Worm (Caenorhabditis elegans): ENCODE results near the gene clec-45.

clec-45 gene

ce11 chrV:7637801-7638200 lies at the start of gene clec-45:
TSS of gene clec-45 (plus strand) at chrV:7638101.
- TF ChIP-seq mef-2 (tag; optimal IDR thresholded peaks at IDR 0.05): no peak
- TF ChIP-seq nhr-47 (tag; optimal IDR thresholded peaks at IDR 0.05): no peak
- TF ChIP-seq ces-1 (GFP tag; optimal IDR thresholded peaks at IDR 0.05): no peak
- no peak for TF ChIP-seq lin-13 (GFP tag; optimal IDR thresholded peaks at IDR 0.05)
- no peak for TF ChIP-seq lin-14 (GFP tag; optimal IDR thresholded peaks at IDR 0.05)
- no peak for TF ChIP-seq rnt-1 (tag; optimal IDR thresholded peaks at IDR 0.05)
- TF ChIP-seq C16A3.4 (tag; optimal IDR thresholded peaks at IDR 0.05): no peak
- TF ChIP-seq ceh-63 (GFP tag; optimal IDR thresholded peaks at IDR 0.05): no peak
- no peak for TF ChIP-seq ama-1 (optimal IDR thresholded peaks at IDR 0.05)
- no peak for TF ChIP-seq sox-4 (tag; optimal IDR thresholded peaks at IDR 0.05)
- TF ChIP-seq mdl-1 (tag; optimal IDR thresholded peaks at IDR 0.05): no peak
- TF ChIP-seq sup-37 (GFP tag; optimal IDR thresholded peaks at IDR 0.05): no peak
- no peak for TF ChIP-seq alr-1 (tag; optimal IDR thresholded peaks at IDR 0.05; ENCODE audit: borderline replicate concordance)
- TF ChIP-seq nhr-85 (tag): no peak
- TF ChIP-seq zip-4 (GFP tag; optimal IDR thresholded peaks at IDR 0.05): no peak
- TF ChIP-seq hlh-4 (tag; optimal IDR thresholded peaks at IDR 0.05): no peak
- no peak for TF ChIP-seq ceh-8 (GFP tag; optimal IDR thresholded peaks at IDR 0.05)
- TF ChIP-seq lin-39 (tag; optimal IDR thresholded peaks at IDR 0.05): no peak
- no peak for TF ChIP-seq lin-15B (tag; optimal IDR thresholded peaks at IDR 0.05)

ce11 chrV:7590454-7590853 lies 47.4 kb upstream of the clec-45 start, which contains the start of gene C50E3.6:
TSS of gene C50E3.6 (minus strand) at chrV:7590554.
- peak; percentile 7 for TF ChIP-seq lin-14 (GFP tag; optimal IDR thresholded peaks at IDR 0.05)
- TF ChIP-seq elt-2 (tag; optimal IDR thresholded peaks at IDR 0.05): no peak
- TF ChIP-seq fkh-10 (GFP tag; optimal IDR thresholded peaks at IDR 0.05): peak; percentile 49
- no peak for TF ChIP-seq mep-1 (tag; optimal IDR thresholded peaks at IDR 0.05)
- TF ChIP-seq sox-4 (tag; optimal IDR thresholded peaks at IDR 0.05): no peak

ce11 chrV:7595132-7595531 lies 42.8 kb upstream of the clec-45 start:
- TF ChIP-seq ceh-8 (GFP tag; optimal IDR thresholded peaks at IDR 0.05): no peak
- no peak for TF ChIP-seq fos-1 (tag; optimal IDR thresholded peaks at IDR 0.05)
- no peak for TF ChIP-seq lin-35 (GFP tag; optimal IDR thresholded peaks at IDR 0.05)
- no peak for TF ChIP-seq ets-5 (GFP tag; IDR thresholded peaks at IDR 0.05)
- no peak for TF ChIP-seq Y116A8C.19 (tag; optimal IDR thresholded peaks at IDR 0.05; ENCODE audit: borderline replicate concordance)
- TF ChIP-seq aly-2 (tag; optimal IDR thresholded peaks at IDR 0.05): no peak
- no peak for TF ChIP-seq efl-1 (optimal IDR thresholded peaks at IDR 0.05)
- TF ChIP-seq efl-1 (GFP tag; optimal IDR thresholded peaks at IDR 0.05 in 1 of 2): no peak
- no peak for TF ChIP-seq fkh-4 (tag; optimal IDR thresholded peaks at IDR 0.05; ENCODE audit: borderline replicate concordance)
- TF ChIP-seq egl-27 (tag; optimal IDR thresholded peaks at IDR 0.05): no peak
- no peak for TF ChIP-seq dpl-1 (GFP tag; optimal IDR thresholded peaks at IDR 0.05)
- no peak for TF ChIP-seq nhr-11 (tag; optimal IDR thresholded peaks at IDR 0.05)
- TF ChIP-seq grh-1 (GFP tag; IDR thresholded peaks at IDR 0.05): no peak
- no peak for TF ChIP-seq ceh-90 (tag; optimal IDR thresholded peaks at IDR 0.05)
- no peak for TF ChIP-seq nhr-84 (tag; optimal IDR thresholded peaks at IDR 0.05)
- TF ChIP-seq pag-3 (tag; optimal IDR thresholded peaks at IDR 0.05; ENCODE audit: borderline replicate concordance, insufficient read depth): no peak
- TF ChIP-seq ama-1 (optimal IDR thresholded peaks at IDR 0.05): no peak
- TF ChIP-seq zip-4 (GFP tag; optimal IDR thresholded peaks at IDR 0.05): no peak
- TF ChIP-seq aha-1 (tag; optimal IDR thresholded peaks at IDR 0.05): no peak
- TF ChIP-seq nhr-76 (tag; optimal IDR thresholded peaks at IDR 0.05): no peak
- TF ChIP-seq ces-1 (GFP tag; optimal IDR thresholded peaks at IDR 0.05): no peak

ce11 chrV:7598269-7598668 lies 39.6 kb upstream of the clec-45 start, which contains the start of gene C50E3.7:
TSS of gene C50E3.7 (minus strand) at chrV:7598369.
- TF ChIP-seq isw-1 (GFP tag; IDR thresholded peaks at IDR 0.05): no peak
- TF ChIP-seq xbp-1 (tag; optimal IDR thresholded peaks at IDR 0.05): no peak
- no peak for TF ChIP-seq ets-5 (GFP tag; IDR thresholded peaks at IDR 0.05)
- no peak for TF ChIP-seq jun-1 (tag; optimal IDR thresholded peaks at IDR 0.05)
- TF ChIP-seq lin-39 (tag; optimal IDR thresholded peaks at IDR 0.05): no peak
- TF ChIP-seq hpl-2 (GFP tag; optimal IDR thresholded peaks at IDR 0.05): no peak
- no peak for TF ChIP-seq efl-3 (GFP tag; optimal IDR thresholded peaks at IDR 0.05)
- TF ChIP-seq unc-98 (GFP tag; IDR thresholded peaks at IDR 0.05): no peak
- TF ChIP-seq elt-3 (tag; optimal IDR thresholded peaks at IDR 0.05): no peak
- TF ChIP-seq ceh-90 (tag; optimal IDR thresholded peaks at IDR 0.05): no peak
- TF ChIP-seq unc-62 (GFP tag; optimal IDR thresholded peaks at IDR 0.05): no peak
- no peak for TF ChIP-seq snpc-4 (tag; optimal IDR thresholded peaks at IDR 0.05)

Data from whole organism, L1 larva.